Worm (Caenorhabditis elegans): ENCODE results near the gene clec-43.
A peak's percentile ranks its signal among the peaks of the same experiment; 100 is the strongest.

Gene clec-43

DNA sequence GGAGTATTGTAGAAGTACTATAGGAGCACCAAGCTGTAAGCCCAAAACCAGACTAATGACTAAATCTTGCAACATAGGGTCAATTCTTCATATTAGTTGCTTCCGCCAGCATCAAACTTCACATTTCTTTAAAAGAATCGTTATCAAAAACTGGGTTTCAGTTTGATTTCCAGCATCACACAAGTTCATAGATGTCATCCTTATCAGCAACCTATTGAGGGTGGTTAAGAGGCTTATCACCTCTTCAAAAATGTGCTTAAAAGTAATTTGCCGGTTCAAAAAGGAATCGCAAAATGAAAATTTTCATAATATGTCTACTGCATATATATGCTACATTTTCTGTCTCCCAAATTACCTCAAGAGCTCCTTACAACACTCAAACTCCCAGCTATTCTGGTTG, at the start of gene clec-43:
TSS of gene clec-43 (plus strand) at position 294 of the 400 bp plus-strand sequence.
- TF ChIP-seq odd-2 (tag; optimal IDR thresholded peaks at IDR 0.05) (no peak), sox-4 (tag; optimal IDR thresholded peaks at IDR 0.05) (no peak), lin-11 (tag; optimal IDR thresholded peaks at IDR 0.05) (no peak), lim-6 (tag; optimal IDR thresholded peaks at IDR 0.05) (no peak), ceh-48 (tag; optimal IDR thresholded peaks at IDR 0.05) (no peak), sdc-2 (tag; optimal IDR thresholded peaks at IDR 0.05) (no peak), fkh-6 (tag; optimal IDR thresholded peaks at IDR 0.05) (no peak), zip-5 (tag; optimal IDR thresholded peaks at IDR 0.05) (no peak), nfya-1 (tag; optimal IDR thresholded peaks at IDR 0.05) (no peak), ztf-16 (tag; optimal IDR thresholded peaks at IDR 0.05) (no peak), elt-4 (tag; optimal IDR thresholded peaks at IDR 0.05) (no peak)

- TF ChIP-seq elt-2 (tag; optimal IDR thresholded peaks at IDR 0.05) (peak; percentile 92), odd-2 (tag; optimal IDR thresholded peaks at IDR 0.05) (no peak)
Measured at ce11 chrII:900720-901332, 43.0 kb upstream of the clec-43 start, which contains the start of gene T07D3.9. Gene T07D3.9 (minus strand): TSS chrII:900913.

DNA sequence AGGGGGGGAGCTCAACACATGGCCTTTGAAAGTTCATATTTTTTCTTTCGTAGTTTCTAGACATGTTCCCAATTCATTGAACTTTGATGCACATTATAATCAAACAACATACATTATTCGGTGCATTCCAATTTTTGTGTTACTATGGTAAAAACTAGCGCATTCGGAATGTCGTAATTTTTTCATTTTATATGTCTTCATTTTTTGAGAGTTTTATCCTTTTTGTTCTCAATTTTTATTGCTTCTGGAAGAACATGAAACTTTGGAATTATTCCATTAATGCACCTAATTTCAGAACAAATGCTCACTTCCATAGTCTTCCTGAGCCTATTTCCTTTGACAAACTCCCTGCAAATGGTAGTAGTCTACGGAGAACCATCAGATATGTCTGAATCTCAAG, 42.2 kb upstream of the clec-43 start, which contains the start of gene T07D3.2:
TSS of gene T07D3.2 (plus strand) at position 301 of the 400 bp plus-strand sequence.
- TF ChIP-seq madf-2 (tag; optimal IDR thresholded peaks at IDR 0.05) (no peak), zip-5 (tag; optimal IDR thresholded peaks at IDR 0.05) (no peak), pat-9 (tag; optimal IDR thresholded peaks at IDR 0.05) (no peak), ceh-45 (GFP tag; IDR thresholded peaks at IDR 0.05) (no peak), ceh-19 (GFP tag; optimal IDR thresholded peaks at IDR 0.05) (no peak), ttx-3 (tag; optimal IDR thresholded peaks at IDR 0.05) (no peak), hlh-13 (GFP tag; optimal IDR thresholded peaks at IDR 0.05) (no peak), pag-3 (tag; optimal IDR thresholded peaks at IDR 0.05; ENCODE audit: borderline replicate concordance) (no peak), eyg-1 (tag; optimal IDR thresholded peaks at IDR 0.05) (no peak), ceh-48 (tag; optimal IDR thresholded peaks at IDR 0.05) (no peak), ceh-22 (tag; optimal IDR thresholded peaks at IDR 0.05) (no peak), unc-55 (GFP tag; optimal IDR thresholded peaks at IDR 0.05) (no peak), odd-2 (tag; optimal IDR thresholded peaks at IDR 0.05) (no peak)

DNA sequence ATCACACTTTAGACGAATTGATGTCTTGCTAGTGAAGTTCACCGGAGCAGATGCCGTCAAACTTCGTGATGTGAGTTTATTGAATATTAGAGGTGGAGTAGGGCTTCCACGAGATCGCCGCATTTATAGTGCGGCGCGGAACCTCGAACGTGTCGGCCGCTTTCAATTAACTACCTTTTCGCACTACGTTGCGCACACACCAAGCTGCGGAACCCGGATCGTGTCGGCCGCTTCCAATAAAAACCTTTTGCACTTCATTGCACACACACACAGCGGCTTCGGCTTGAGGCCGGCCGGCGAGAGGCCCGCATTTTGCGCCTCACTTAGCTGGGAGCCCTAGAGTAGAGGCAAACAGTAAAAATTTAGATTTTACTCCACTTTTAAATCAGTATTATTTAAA, 38.5 kb upstream of the clec-43 start:
- TF ChIP-seq hlh-30 (tag; optimal IDR thresholded peaks at IDR 0.05; ENCODE audit: insufficient read depth) (no peak), ceh-6 (GFP tag; optimal IDR thresholded peaks at IDR 0.05) (no peak), lim-6 (tag; optimal IDR thresholded peaks at IDR 0.05) (no peak), ceh-30 (tag; optimal IDR thresholded peaks at IDR 0.05) (no peak), ztf-16 (tag; optimal IDR thresholded peaks at IDR 0.05) (no peak), pha-2 (tag; optimal IDR thresholded peaks at IDR 0.05) (no peak), K02D7.2 (tag; optimal IDR thresholded peaks at IDR 0.05) (no peak), npax-4 (tag; optimal IDR thresholded peaks at IDR 0.05) (no peak), dve-1 (tag; optimal IDR thresholded peaks at IDR 0.05) (no peak), C38D4.7 (GFP tag; optimal IDR thresholded peaks at IDR 0.05) (no peak), nhr-232 (tag; optimal IDR thresholded peaks at IDR 0.05) (no peak)

DNA sequence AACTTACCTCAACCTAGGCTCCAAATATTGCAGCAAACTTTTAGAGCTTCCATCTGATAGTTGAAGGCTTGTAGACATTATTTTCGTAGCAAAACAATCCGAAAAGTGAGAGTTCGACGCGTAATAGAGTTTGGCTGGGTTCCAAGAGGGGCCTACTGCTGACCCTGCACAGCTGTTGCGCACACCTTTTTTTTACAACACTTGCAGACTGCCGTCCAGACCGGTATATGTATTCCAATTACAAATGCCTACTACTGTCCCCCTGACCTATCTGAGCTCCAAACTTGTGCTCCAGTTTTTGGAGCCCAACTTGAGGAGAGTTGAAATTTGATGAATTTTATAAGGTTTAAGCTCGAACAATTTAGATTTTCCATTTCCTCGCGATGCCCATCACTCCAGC, 34.3 kb upstream of the clec-43 start, which contains the start of the genes fbxc-24 and fbxc-27:
TSS of gene fbxc-24 (minus strand) at position 101 of the 400 bp plus-strand sequence.
TSS of gene fbxc-27 (plus strand) at position 216 of the 400 bp plus-strand sequence.
- TF ChIP-seq ceh-19 (GFP tag; optimal IDR thresholded peaks at IDR 0.05), result no peak
- no peak for TF ChIP-seq mec-3 (tag; optimal IDR thresholded peaks at IDR 0.05; ENCODE audit: borderline replicate concordance)
- TF ChIP-seq ttx-3 (tag; optimal IDR thresholded peaks at IDR 0.05), result no peak
- no peak for TF ChIP-seq pha-4 (tag; optimal IDR thresholded peaks at IDR 0.05)
- no peak for TF ChIP-seq nhr-11 (tag; optimal IDR thresholded peaks at IDR 0.05)
- TF ChIP-seq odd-2 (tag; optimal IDR thresholded peaks at IDR 0.05), result no peak
- no peak for TF ChIP-seq tbx-7 (tag; optimal IDR thresholded peaks at IDR 0.05)
- no peak for TF ChIP-seq fkh-10 (GFP tag; optimal IDR thresholded peaks at IDR 0.05)
- TF ChIP-seq madf-2 (tag; optimal IDR thresholded peaks at IDR 0.05), result no peak
- no peak for TF ChIP-seq zip-5 (tag; optimal IDR thresholded peaks at IDR 0.05)
- TF ChIP-seq pha-2 (tag; optimal IDR thresholded peaks at IDR 0.05), result no peak
- no peak for TF ChIP-seq ahr-1 (tag; optimal IDR thresholded peaks at IDR 0.05)

All from whole organism, late embryonic.